Worm (Caenorhabditis elegans) whole organism, young adult: ENCODE measurements around the gene tag-340.

Experiments
- athp-1 ChIP-seq: sonication (generic microtip); optimal IDR thresholded peaks from 2 replicates; lab custom pipeline; 2017; ENCODE audit warnings: mild to moderate bottlenecking, missing genetic modification characterization, missing compliant biosample characterization
- ccch-3 ChIP-seq: fragments of 200-800 bp; sonication (Bioruptor generic); optimal IDR thresholded peaks from 2 replicates; lab custom pipeline; 2018; ENCODE audit warnings: mild to moderate bottlenecking, missing genetic modification characterization, missing compliant biosample characterization
- dpl-1 ChIP-seq: fragments of 150-350 bp; optimal IDR thresholded peaks from 2 replicates; lab custom pipeline; 2014; ENCODE audit warnings: missing biosample characterization, missing genetic modification reagents, missing genetic modification characterization
- lsy-27 ChIP-seq: sonication (generic microtip); optimal IDR thresholded peaks from 2 replicates; lab custom pipeline; 2017; ENCODE audit warnings: missing genetic modification characterization, mild to moderate bottlenecking, missing compliant biosample characterization, antibody characterized with exemption, missing genotype, borderline replicate concordance; ENCODE audit not compliant: insufficient read depth

DNA sequence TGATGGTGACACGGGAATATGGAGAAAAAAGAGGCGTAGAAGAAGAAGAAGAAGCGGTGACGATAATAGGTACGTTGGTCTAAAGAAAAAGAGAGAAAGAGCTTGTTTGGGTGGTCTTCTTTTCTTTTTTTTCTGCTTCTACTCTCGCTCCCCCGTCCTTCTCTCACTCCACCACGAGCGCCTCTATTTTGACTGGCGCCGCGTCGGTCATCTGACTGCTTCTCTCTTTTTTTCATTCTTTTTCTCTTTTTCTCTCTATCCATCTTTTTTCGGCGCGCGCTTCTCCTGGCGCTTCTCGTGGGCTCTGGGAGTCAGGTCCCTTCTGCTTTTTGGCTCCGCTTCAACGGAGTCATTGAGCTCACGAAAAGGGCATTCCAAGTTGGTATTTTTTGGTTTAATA is 50.0 kb downstream of the tag-340 start:
- TF ChIP-seq lsy-27 (tag; lab: Kevin White, UChicago) (no peak), athp-1 (tag; lab: Kevin White, UChicago) (no peak), ccch-3 (GFP tag; lab: Kevin White, UChicago) (no peak), dpl-1 (GFP tag; lab: Kevin White, UChicago) (no peak)
